Fruit fly (Drosophila melanogaster) Kc167 (cell line): ENCODE data around the gene CG12811.

Experiments
- Myc ChIP-seq: fragments of >200 bp; optimal IDR thresholded peaks from 2 replicates; lab custom pipeline; 2017; ENCODE audit warnings: missing external identifiers
- Sin3A ChIP-seq: fragments of >200 bp; optimal IDR thresholded peaks from 2 replicates; lab custom pipeline; 2018; ENCODE audit warnings: missing external identifiers
- h ChIP-seq: fragments of >200 bp; optimal IDR thresholded peaks from 3 replicates; lab custom pipeline; 2018; ENCODE audit warnings: missing external identifiers
- insv ChIP-seq: fragments of >200 bp; optimal IDR thresholded peaks from 3 replicates; lab custom pipeline; 2018; ENCODE audit warnings: missing external identifiers
- psq ChIP-seq: fragments of >200 bp; optimal IDR thresholded peaks from 2 replicates; lab custom pipeline; 2017; ENCODE audit warnings: missing external identifiers
- ttk ChIP-seq: sonication (Bioruptor generic); optimal IDR thresholded peaks from 2 replicates; lab custom pipeline; 2017; ENCODE audit warnings: missing external identifiers

The CG12811 gene

DNA sequence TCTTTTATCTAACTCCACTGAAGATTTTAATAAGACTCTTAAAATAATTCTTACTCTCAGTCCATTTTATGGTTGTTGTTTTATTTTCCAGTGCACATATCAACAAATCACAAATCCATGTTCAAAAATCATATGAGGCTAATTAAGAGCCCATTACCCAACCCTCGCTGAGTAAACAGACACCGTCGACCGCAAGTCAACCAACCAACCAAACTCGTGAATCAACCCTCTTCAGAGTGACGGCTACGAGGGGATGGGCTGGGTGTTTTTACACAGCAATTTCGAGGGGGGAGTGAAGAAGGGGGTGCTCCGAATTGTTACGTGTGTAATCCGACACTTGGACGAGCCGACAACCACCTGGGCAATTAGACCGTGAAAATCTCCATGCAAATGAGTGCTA, 20.2 kb upstream of the CG12811 start:
- TF ChIP-seq ttk (no peak), Myc (no peak), insv (lab: Kevin White, UChicago) (no peak)

DNA sequence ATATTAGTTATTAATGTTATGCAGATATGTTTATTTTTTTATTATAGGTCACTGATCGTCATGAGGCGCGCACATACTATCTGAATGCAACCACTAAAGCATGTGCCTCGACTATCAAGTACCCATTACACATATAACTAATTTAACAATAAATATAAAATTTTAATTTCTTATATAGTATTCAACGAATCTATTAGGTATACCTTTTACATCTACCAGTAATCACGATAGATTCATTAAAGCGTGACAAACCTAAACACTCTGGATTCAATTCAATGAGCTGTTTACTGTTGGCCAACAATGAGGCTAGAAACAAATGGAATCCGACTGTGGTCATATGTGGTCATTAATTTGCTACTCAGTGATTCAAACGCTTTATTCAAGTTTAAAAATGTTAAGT, 19.0 kb upstream of the CG12811 start, which contains the start of gene CG33784:
Gene CG33784, plus strand, starts transcription at position 301 of the 400 bp plus-strand sequence.
- TF ChIP-seq h (lab: Kevin White, UChicago) (no peak), psq (lab: Kevin White, UChicago) (no peak), ttk (no peak), insv (lab: Kevin White, UChicago) (no peak), Sin3A (lab: Kevin White, UChicago) (no peak), Myc (no peak)

DNA sequence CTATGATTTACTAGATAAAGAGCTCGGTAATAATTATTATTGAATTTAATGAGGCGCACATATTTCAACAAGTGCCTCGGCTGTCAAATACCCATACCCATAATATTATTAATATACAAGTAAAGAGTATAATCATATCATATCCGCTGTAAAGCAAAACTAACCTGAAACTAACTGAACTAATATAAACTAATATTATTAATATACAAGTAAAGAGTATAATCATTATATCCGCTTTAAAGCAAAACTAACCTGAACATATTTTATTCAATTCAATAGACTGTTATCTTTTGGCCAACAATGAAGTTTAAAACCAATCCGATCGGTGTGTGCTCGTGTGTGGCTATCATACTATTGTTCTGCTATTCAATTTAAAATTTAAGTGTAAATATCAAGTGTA, 17.9 kb upstream of the CG12811 start, which contains the start of gene CG33783:
Gene CG33783, plus strand, starts transcription at position 301 of the 400 bp plus-strand sequence.
- no peak for TF ChIP-seq psq (lab: Kevin White, UChicago)
- no peak for TF ChIP-seq ttk
- no peak for TF ChIP-seq Sin3A (lab: Kevin White, UChicago)
- no peak for TF ChIP-seq h (lab: Kevin White, UChicago)
- TF ChIP-seq Myc, result no peak
- no peak for TF ChIP-seq insv (lab: Kevin White, UChicago)

DNA sequence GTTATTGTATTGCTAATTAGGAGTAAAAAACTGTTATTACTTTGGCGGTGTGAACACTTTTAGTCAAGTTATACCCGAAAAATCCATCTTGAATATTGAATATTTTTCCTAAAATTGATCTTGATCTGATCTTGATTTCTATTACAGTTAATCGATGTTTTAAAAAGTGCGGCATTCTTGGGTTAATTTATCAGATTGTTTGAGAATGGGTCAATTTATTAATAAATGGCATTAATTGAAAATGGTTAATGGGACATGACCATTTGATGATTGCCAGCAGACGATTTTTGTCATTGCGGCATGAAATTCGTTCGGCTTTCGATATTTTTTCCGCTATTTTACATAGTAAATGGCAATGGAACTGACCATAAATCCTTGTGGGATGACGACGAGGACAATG, 15.1 kb upstream of the CG12811 start, which contains the start of gene CG33631:
Gene CG33631, plus strand, starts transcription at position 301 of the 400 bp plus-strand sequence.
- TF ChIP-seq ttk (no peak), h (lab: Kevin White, UChicago) (no peak), Sin3A (lab: Kevin White, UChicago) (no peak), insv (lab: Kevin White, UChicago) (no peak), psq (lab: Kevin White, UChicago) (no peak), Myc (no peak)

DNA sequence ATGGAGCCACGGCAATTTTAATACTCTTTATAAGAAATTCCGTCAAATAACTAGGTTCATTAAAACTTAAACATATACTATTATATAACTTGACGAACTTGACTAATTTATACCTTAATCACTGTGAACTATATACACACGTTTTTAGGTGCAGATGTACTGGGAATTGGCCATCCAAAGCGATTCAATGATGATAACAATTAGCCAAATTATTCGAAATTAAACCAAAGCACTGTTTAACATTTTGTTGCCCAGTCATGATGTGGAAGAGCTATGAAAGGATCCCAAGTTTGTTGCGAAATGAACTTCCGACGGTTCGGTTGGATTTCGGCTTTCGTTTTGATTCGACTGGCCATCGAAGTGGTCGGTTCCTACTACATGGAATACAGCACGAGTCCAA, 13.7 kb upstream of the CG12811 start, which contains the start of gene CG33630:
Gene CG33630, plus strand, starts transcription at position 301 of the 400 bp plus-strand sequence.
- TF ChIP-seq Myc (no peak), Sin3A (lab: Kevin White, UChicago) (no peak)

DNA sequence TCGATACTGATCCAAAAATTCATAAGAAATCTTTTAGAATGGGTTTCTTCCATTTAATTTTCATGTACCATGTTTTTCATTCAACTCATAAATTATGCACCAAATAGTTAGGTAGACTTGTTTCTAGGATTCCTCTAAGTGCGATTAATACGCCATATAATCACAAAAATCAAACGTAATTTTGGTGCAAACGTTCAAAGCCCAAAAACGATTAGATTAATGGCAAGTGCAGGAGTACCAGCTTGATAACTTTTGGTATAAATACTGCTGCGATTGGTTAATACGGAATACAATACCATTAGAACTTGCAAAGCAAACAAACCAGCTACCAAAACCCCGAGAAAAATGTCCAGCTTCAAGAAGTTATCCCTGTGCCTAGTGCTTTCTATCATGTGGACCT, 11.4 kb upstream of the CG12811 start, which contains the start of gene Npc2c:
Gene Npc2c, plus strand, starts transcription at position 301 of the 400 bp plus-strand sequence.
- TF ChIP-seq ttk, result no peak
- TF ChIP-seq h (lab: Kevin White, UChicago), result no peak
- TF ChIP-seq Sin3A (lab: Kevin White, UChicago), result no peak
- no peak for TF ChIP-seq Myc
- TF ChIP-seq psq (lab: Kevin White, UChicago), result no peak
- no peak for TF ChIP-seq insv (lab: Kevin White, UChicago)

DNA sequence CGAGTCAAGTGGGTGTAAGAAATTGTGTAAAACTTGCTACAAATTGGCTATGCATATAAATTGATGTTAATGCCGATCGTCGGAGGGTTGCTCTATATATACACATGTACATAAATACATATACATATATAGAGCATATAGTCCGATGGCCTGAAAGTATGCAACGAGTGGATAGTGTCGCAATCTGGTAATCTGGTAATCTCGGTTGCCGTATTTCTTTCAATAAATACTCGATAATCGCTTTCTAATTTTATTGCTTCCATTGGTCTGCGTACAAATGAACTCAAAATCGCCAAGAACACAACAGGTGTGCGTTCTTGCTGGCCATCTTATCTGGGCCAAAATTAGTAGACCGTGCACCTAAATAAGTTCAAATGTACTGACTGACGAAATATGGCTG, 10.8 kb upstream of the CG12811 start:
- TF ChIP-seq Sin3A (lab: Kevin White, UChicago) (no peak), h (lab: Kevin White, UChicago) (no peak), insv (lab: Kevin White, UChicago) (no peak), ttk (no peak), psq (lab: Kevin White, UChicago) (no peak), Myc (no peak)

DNA sequence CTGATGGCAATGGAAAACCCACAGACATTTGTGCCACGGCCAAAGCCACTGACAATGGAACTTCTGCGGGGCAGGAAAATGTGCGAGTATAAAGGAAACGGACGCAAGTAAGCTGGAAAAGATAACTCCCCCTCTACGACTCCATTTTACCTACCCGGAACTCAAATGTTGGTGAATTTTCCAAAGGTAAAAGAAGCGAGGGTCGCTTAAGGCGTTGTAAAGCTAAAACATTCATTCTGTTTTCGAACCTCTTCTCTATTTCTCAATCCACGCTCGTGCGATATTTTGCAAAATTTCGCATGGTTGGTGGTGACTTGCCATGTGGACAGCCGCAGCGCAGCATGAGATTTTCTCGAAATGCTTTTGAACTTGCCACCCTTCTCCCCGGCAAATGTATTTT, 8.1 kb upstream of the CG12811 start:
- TF ChIP-seq h (lab: Kevin White, UChicago) (no peak), ttk (no peak), psq (lab: Kevin White, UChicago) (no peak), Myc (no peak), insv (lab: Kevin White, UChicago) (no peak), Sin3A (lab: Kevin White, UChicago) (no peak)

DNA sequence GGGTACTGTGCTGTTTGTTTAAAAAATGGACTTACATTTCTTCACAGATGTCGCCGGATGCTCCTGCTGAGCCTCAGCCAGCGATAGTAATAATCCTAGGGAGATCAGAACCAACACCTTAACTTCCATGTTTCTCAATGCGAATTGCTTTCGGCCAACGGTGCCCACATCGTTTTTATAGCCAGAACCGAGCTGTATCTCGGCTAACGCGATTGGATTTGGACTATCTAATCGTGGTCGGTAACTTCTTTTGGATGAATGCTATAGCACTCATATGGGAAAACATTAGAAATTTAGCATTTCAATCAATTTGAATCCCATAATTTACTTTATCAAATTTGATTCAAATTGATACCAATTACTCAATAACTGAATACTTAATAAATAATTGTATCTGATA, 7.4 kb upstream of the CG12811 start, which contains the start of gene Npc2d:
Gene Npc2d, minus strand, starts transcription at position 133 of the 400 bp plus-strand sequence.
- TF ChIP-seq ttk (no peak), Myc (no peak), insv (lab: Kevin White, UChicago) (no peak), Sin3A (lab: Kevin White, UChicago) (no peak), h (lab: Kevin White, UChicago) (no peak), psq (lab: Kevin White, UChicago) (no peak)

DNA sequence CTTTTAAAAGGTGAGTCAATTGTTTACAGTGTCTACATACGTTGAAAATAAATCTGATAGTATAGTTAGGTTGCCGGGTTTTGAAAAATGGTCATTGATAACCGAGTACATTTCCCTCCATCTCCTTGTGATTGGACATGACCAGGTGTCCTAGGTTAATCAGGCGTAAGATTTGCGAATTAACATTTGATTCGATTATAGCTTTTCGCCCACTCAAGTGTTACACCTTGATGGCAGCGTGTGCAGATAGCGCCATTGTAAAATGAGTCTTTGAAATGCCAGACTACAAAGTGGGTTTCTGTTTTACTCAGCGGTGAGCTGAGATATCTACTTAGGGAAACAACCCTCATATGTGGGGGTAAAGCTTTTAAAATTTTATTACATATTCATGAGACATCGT, 6.4 kb upstream of the CG12811 start:
- TF ChIP-seq insv (lab: Kevin White, UChicago), result no peak
- no peak for TF ChIP-seq Myc
- no peak for TF ChIP-seq h (lab: Kevin White, UChicago)
- TF ChIP-seq psq (lab: Kevin White, UChicago), result no peak
- TF ChIP-seq ttk, result no peak
- no peak for TF ChIP-seq Sin3A (lab: Kevin White, UChicago)

DNA sequence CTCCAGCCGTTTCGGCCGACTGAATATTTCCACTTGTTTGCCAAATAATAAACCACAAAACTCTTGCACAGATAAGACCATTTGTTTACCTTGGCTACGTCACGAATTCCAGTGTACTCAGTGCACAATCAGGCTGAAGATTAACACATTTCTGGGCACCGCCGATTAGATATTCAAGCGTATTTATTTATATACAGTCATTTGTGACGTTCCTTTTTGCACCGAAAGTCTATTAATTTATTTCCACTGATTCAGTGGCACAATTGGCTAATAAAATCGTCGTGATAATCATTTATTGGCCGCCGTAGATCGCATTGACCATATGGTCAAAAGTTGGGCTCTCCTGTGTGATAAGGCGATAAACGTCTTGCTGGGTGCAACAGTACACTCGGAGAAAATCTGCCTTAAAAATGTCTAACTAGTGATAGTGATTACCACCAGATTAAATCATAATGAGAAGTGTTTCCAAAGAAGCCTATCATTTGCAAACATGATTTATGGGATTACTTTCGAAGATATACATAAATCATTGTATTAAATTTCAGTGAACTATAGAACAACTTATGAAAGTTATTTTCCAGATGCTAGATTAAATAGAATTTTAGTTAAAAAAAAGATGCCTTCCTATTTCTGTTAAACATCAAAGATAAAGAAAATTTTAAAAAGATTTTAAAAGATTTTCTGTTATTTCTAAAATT, 5.8 kb upstream of the CG12811 start:
- TF ChIP-seq h (lab: Kevin White, UChicago) (no peak), insv (lab: Kevin White, UChicago) (no peak), ttk (no peak), Sin3A (lab: Kevin White, UChicago) (no peak), Myc (no peak), psq (lab: Kevin White, UChicago) (no peak)

DNA sequence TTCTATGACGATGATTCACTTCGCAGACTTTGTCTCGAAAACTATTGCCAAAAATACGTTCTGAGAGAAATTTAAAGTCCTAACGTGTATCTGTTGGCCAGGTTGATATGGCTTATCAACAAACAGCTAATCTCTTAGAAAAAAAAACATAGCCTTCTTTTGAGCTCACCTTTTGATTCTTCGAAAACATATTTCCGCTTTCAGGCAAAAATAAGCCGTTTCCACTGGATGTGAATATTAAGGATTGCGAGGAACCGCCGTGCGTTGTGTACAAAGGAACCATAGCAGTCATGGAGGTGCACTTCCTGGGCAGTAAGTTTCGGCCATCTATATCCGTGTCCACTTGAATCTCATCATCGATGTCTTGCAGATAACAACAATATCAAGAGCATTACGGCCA, 5.0 kb upstream of the CG12811 start:
- no peak for TF ChIP-seq Sin3A (lab: Kevin White, UChicago)
- no peak for TF ChIP-seq ttk
- no peak for TF ChIP-seq Myc
- no peak for TF ChIP-seq h (lab: Kevin White, UChicago)
- no peak for TF ChIP-seq insv (lab: Kevin White, UChicago)
- TF ChIP-seq psq (lab: Kevin White, UChicago), result no peak
